Worm (Caenorhabditis elegans): ENCODE results near the gene ZC518.8.
A peak's percentile ranks its signal among the peaks of the same experiment; 100 is the strongest.

Gene ZC518.8

ce11 chrIV:12410167-12410566 is 48.5 kb upstream of the ZC518.8 start, which contains the start of gene acl-13:
Gene acl-13 (plus strand): TSS chrIV:12410467.
- TF ChIP-seq F10B5.3 (tag; optimal IDR thresholded peaks at IDR 0.05) (no peak), daf-8 (GFP tag; IDR thresholded peaks at IDR 0.05) (no peak), ama-1 (optimal IDR thresholded peaks at IDR 0.05) (no peak), saeg-2 (GFP tag; IDR thresholded peaks at IDR 0.05) (no peak), daf-12 (tag; optimal IDR thresholded peaks at IDR 0.05) (no peak), nhr-11 (tag; optimal IDR thresholded peaks at IDR 0.05) (no peak), nhr-25 (tag; optimal IDR thresholded peaks at IDR 0.05; ENCODE audit: borderline replicate concordance, insufficient read depth) (no peak), ZK546.5 (tag; optimal IDR thresholded peaks at IDR 0.05) (no peak), D1046.2 (GFP tag; IDR thresholded peaks at IDR 0.05) (no peak), nhr-10 (tag; optimal IDR thresholded peaks at IDR 0.05) (no peak), mep-1 (tag; optimal IDR thresholded peaks at IDR 0.05) (no peak), hlh-11 (tag; optimal IDR thresholded peaks at IDR 0.05) (no peak), unc-62 (GFP tag; optimal IDR thresholded peaks at IDR 0.05 in 1 of 2) (no peak), unc-62 (tag; optimal IDR thresholded peaks at IDR 0.05) (no peak), sdz-12 (GFP tag; optimal IDR thresholded peaks at IDR 0.05) (no peak), lsy-2 (tag; optimal IDR thresholded peaks at IDR 0.05) (no peak), dve-1 (tag; optimal IDR thresholded peaks at IDR 0.05; ENCODE audit: insufficient read depth) (no peak), F37D6.2 (tag; optimal IDR thresholded peaks at IDR 0.05) (no peak)

- TF ChIP-seq R02D3.7 (tag; optimal IDR thresholded peaks at IDR 0.05) (no peak), lin-38 (GFP tag; IDR thresholded peaks at IDR 0.05) (peak; percentile 26)
These were observed 46.9 kb upstream of the ZC518.8 start, which contains the start of gene dsb-1 for ce11 chrIV:12408625-12409024. Gene dsb-1 (plus strand): TSS chrIV:12408925.

ce11 chrIV:12404137-12404536 is 42.4 kb upstream of the ZC518.8 start, which contains the start of gene gex-3:
Gene gex-3 (plus strand): TSS chrIV:12404431.
- TF ChIP-seq lin-15B (tag; optimal IDR thresholded peaks at IDR 0.05) (peak; percentile 61), nhr-111 (GFP tag; optimal IDR thresholded peaks at IDR 0.05) (no peak), F10B5.3 (tag; optimal IDR thresholded peaks at IDR 0.05) (no peak), nhr-48 (tag; optimal IDR thresholded peaks at IDR 0.05) (no peak), ceh-82 (tag; optimal IDR thresholded peaks at IDR 0.05) (no peak), nhr-42 (GFP tag; IDR thresholded peaks at IDR 0.05) (no peak), Y75B8A.6 (GFP tag; IDR thresholded peaks at IDR 0.05) (no peak), D1046.2 (GFP tag; IDR thresholded peaks at IDR 0.05) (no peak), ztf-11 (tag; optimal IDR thresholded peaks at IDR 0.05) (no peak), nhr-10 (tag; optimal IDR thresholded peaks at IDR 0.05) (no peak), unc-130 (GFP tag; optimal IDR thresholded peaks at IDR 0.05) (peak; percentile 71), F49E8.2 (tag; optimal IDR thresholded peaks at IDR 0.05; ENCODE audit: borderline replicate concordance) (peak; percentile 31), spr-1 (tag; optimal IDR thresholded peaks at IDR 0.05) (no peak), dmd-6 (GFP tag; IDR thresholded peaks at IDR 0.05) (peak; percentile 30; the same call in 1 of the 2 replicates), dpl-1 (GFP tag; optimal IDR thresholded peaks at IDR 0.05) (peak; percentile 91), set-16 (GFP tag; IDR thresholded peaks at IDR 0.05) (no peak), daf-12 (tag; optimal IDR thresholded peaks at IDR 0.05) (no peak), dmd-9 (GFP tag; IDR thresholded peaks at IDR 0.05) (no peak), cey-2 (tag; optimal IDR thresholded peaks at IDR 0.05; ENCODE audit: borderline replicate concordance, insufficient read depth) (no peak), ceh-20 (GFP tag; IDR thresholded peaks at IDR 0.05) (no peak), nhr-41 (GFP tag; IDR thresholded peaks at IDR 0.05) (no peak), aha-1 (tag) (peak; percentile 98), saeg-2 (GFP tag; IDR thresholded peaks at IDR 0.05) (no peak), lin-38 (GFP tag; IDR thresholded peaks at IDR 0.05) (peak; percentile 97), ZK337.2 (GFP tag; IDR thresholded peaks at IDR 0.05) (no peak), Y105C5A.15 (GFP tag; IDR thresholded peaks at IDR 0.05) (no peak), lin-29 (GFP tag; IDR thresholded peaks at IDR 0.05) (no peak), lir-3 (tag; optimal IDR thresholded peaks at IDR 0.05) (no peak), lin-1 (GFP tag; IDR thresholded peaks at IDR 0.05) (no peak), ctbp-1 (GFP tag; IDR thresholded peaks at IDR 0.05) (no peak), nhr-237 (tag; optimal IDR thresholded peaks at IDR 0.05) (no peak), hlh-11 (tag; optimal IDR thresholded peaks at IDR 0.05) (peak; percentile 50), daf-19 (GFP tag; conservative IDR thresholded peaks at IDR 0.05) (0 out of 2 replicates have a peak, but pooled peaks have one; percentile 32), duxl-1 (tag; optimal IDR thresholded peaks at IDR 0.05; ENCODE audit: poor library complexity) (no peak), rbr-2 (tag; optimal IDR thresholded peaks at IDR 0.05) (peak; percentile 54)
